Worm (Caenorhabditis elegans) whole organism, L3 larva: ENCODE results near the gene srsx-27.

Source experiments
- R02D3.7 ChIP-seq: fragments of 150-350 bp; optimal IDR thresholded peaks from 2 replicates; lab custom pipeline; 2014; ENCODE audit warnings: missing biosample characterization, missing genetic modification characterization
- ZK546.5 ChIP-seq: sonication (generic microtip); optimal IDR thresholded peaks from 2 replicates; lab custom pipeline; 2017; ENCODE audit warnings: missing biosample characterization, missing genetic modification characterization
- ama-1 ChIP-seq: fragments of 150-350 bp; optimal IDR thresholded peaks from 2 replicates; lab custom pipeline; 2018
- ceh-16 ChIP-seq: sonication (generic microtip); optimal IDR thresholded peaks from 2 replicates; lab custom pipeline; 2017; ENCODE audit warnings: missing biosample characterization, missing genetic modification characterization
- ceh-28 ChIP-seq: fragments of 150-350 bp; optimal IDR thresholded peaks from 2 replicates; lab custom pipeline; 2014; ENCODE audit warnings: missing biosample characterization, missing genetic modification reagents, missing genetic modification characterization
- ceh-82 ChIP-seq: fragments of 150-350 bp; optimal IDR thresholded peaks from 2 replicates; lab custom pipeline; 2014; ENCODE audit warnings: missing biosample characterization, missing genetic modification characterization
- ceh-9 ChIP-seq: sonication (generic microtip); optimal IDR thresholded peaks from 2 replicates; lab custom pipeline; 2018; ENCODE audit warnings: missing biosample characterization, missing genetic modification characterization
- daf-12 ChIP-seq: fragments of 150-350 bp; optimal IDR thresholded peaks from 2 replicates; lab custom pipeline; 2014; ENCODE audit warnings: missing biosample characterization, missing genetic modification reagents, missing genetic modification characterization
- egl-27 ChIP-seq: sonication (generic microtip); optimal IDR thresholded peaks from 4 replicates; lab custom pipeline; 2017; ENCODE audit warnings: missing biosample characterization, missing genetic modification reagents, missing genetic modification characterization
- egl-5 ChIP-seq: fragments of 150-350 bp; optimal IDR thresholded peaks from 2 replicates; lab custom pipeline; 2017; ENCODE audit warnings: missing biosample characterization, missing genetic modification reagents, missing genetic modification characterization, inconsistent platforms
- elt-1 ChIP-seq: fragments of 150-350 bp; optimal IDR thresholded peaks from 2 replicates; lab custom pipeline; 2014; ENCODE audit warnings: missing biosample characterization, missing genetic modification characterization
- elt-2 ChIP-seq: sonication (generic microtip); optimal IDR thresholded peaks from 2 replicates; lab custom pipeline; 2016; ENCODE audit warnings: missing genetic modification reagents, mild to moderate bottlenecking, missing genetic modification characterization, missing compliant biosample characterization
- elt-3 ChIP-seq, 3 experiments: fragments of 150-350 bp in 1 of 3; sonication (generic microtip) in 2 of 3; optimal IDR thresholded peaks; 2 replicates in 2 of 3; 4 replicates in 1 of 3; lab custom pipeline; 2014 to 2017; ENCODE audit warnings: missing biosample characterization in 3 of 3, missing genetic modification characterization in 3 of 3
- eor-1 ChIP-seq, 2 experiments: fragments of 150-350 bp; optimal IDR thresholded peaks; 2 replicates each; lab custom pipeline; 2014 to 2018; ENCODE audit warnings: missing biosample characterization in 2 of 2, missing genetic modification characterization in 2 of 2
- fkh-10 ChIP-seq: sonication (generic microtip); optimal IDR thresholded peaks from 2 replicates; lab custom pipeline; 2017; ENCODE audit warnings: missing biosample characterization, missing genetic modification reagents, missing genetic modification characterization
- fkh-2 ChIP-seq: fragments of 150-350 bp; optimal IDR thresholded peaks from 2 replicates; lab custom pipeline; 2014; ENCODE audit warnings: missing biosample characterization, missing genetic modification reagents, missing genetic modification characterization
- fos-1 ChIP-seq: fragments of 150-350 bp; optimal IDR thresholded peaks from 2 replicates; lab custom pipeline; 2014; ENCODE audit warnings: missing biosample characterization, missing genetic modification characterization
- hmg-11 ChIP-seq: sonication (generic microtip); optimal IDR thresholded peaks from 2 replicates; lab custom pipeline; 2016; ENCODE audit warnings: missing genetic modification characterization, missing compliant biosample characterization
- jun-1 ChIP-seq: fragments of 150-350 bp; optimal IDR thresholded peaks from 2 replicates; lab custom pipeline; 2014; ENCODE audit warnings: missing biosample characterization, missing genetic modification reagents, missing genetic modification characterization
- lin-15B ChIP-seq: fragments of 150-350 bp; optimal IDR thresholded peaks from 2 replicates; lab custom pipeline; 2014; ENCODE audit warnings: missing biosample characterization, missing genetic modification characterization
- lin-39 ChIP-seq: fragments of 150-350 bp; optimal IDR thresholded peaks from 2 replicates; lab custom pipeline; 2018; ENCODE audit warnings: missing biosample characterization, missing genetic modification reagents, missing genetic modification characterization
- lsy-12 ChIP-seq: sonication (generic microtip); optimal IDR thresholded peaks from 2 replicates; lab custom pipeline; 2016; ENCODE audit warnings: mild to moderate bottlenecking, missing genetic modification characterization, missing compliant biosample characterization
- mdl-1 ChIP-seq: fragments of 150-350 bp; optimal IDR thresholded peaks from 2 replicates; lab custom pipeline; 2014; ENCODE audit warnings: missing biosample characterization, missing genetic modification characterization
- mml-1 ChIP-seq: fragments of 150-350 bp; sonication (generic microtip); optimal IDR thresholded peaks from 3 replicates; lab custom pipeline; 2014; ENCODE audit warnings: missing biosample characterization, missing genetic modification characterization
- nfya-1 ChIP-seq: sonication (generic microtip); optimal IDR thresholded peaks from 2 replicates; lab custom pipeline; 2017; ENCODE audit warnings: missing genetic modification characterization, mild to moderate bottlenecking, missing compliant biosample characterization, antibody characterized with exemption, moderate library complexity; ENCODE audit not compliant: insufficient read depth
- nhr-11 ChIP-seq: fragments of 150-350 bp; optimal IDR thresholded peaks from 2 replicates; lab custom pipeline; 2014; ENCODE audit warnings: missing biosample characterization, missing genetic modification characterization
- nhr-12 ChIP-seq: fragments of 150-350 bp; optimal IDR thresholded peaks from 2 replicates; lab custom pipeline; 2014; ENCODE audit warnings: missing biosample characterization, missing genetic modification characterization
- nhr-23 ChIP-seq: fragments of 150-350 bp; optimal IDR thresholded peaks from 2 replicates; lab custom pipeline; 2014; ENCODE audit warnings: missing biosample characterization, missing genetic modification reagents, missing genetic modification characterization
- nhr-237 ChIP-seq: fragments of 150-350 bp; optimal IDR thresholded peaks from 2 replicates; lab custom pipeline; 2014; ENCODE audit warnings: missing biosample characterization, missing genetic modification characterization
- nhr-25 ChIP-seq: sonication (generic microtip); optimal IDR thresholded peaks from 2 replicates; lab custom pipeline; 2017; ENCODE audit warnings: missing biosample characterization, missing genetic modification characterization
- nhr-28 ChIP-seq: fragments of 150-350 bp; optimal IDR thresholded peaks from 2 replicates; lab custom pipeline; 2014; ENCODE audit warnings: missing biosample characterization, missing genetic modification characterization
- nhr-43 ChIP-seq: sonication (generic microtip); optimal IDR thresholded peaks from 2 replicates; lab custom pipeline; 2016; ENCODE audit warnings: mild to moderate bottlenecking, missing genetic modification characterization, missing compliant biosample characterization; ENCODE audit not compliant: poor library complexity, severe bottlenecking
- nhr-76 ChIP-seq: fragments of 150-350 bp; sonication (generic microtip); optimal IDR thresholded peaks from 5 replicates; lab custom pipeline; 2014; ENCODE audit warnings: missing biosample characterization, missing genetic modification characterization
- nhr-77 ChIP-seq: fragments of 150-350 bp; optimal IDR thresholded peaks from 2 replicates; lab custom pipeline; 2014; ENCODE audit warnings: missing biosample characterization, missing genetic modification characterization
- pha-4 ChIP-seq: fragments of 150-350 bp; optimal IDR thresholded peaks from 2 replicates; lab custom pipeline; 2014; ENCODE audit warnings: missing biosample characterization, missing genetic modification reagents, missing genetic modification characterization
- pqm-1 ChIP-seq: fragments of 150-350 bp; optimal IDR thresholded peaks from 2 replicates; lab custom pipeline; 2017; ENCODE audit warnings: missing biosample characterization, missing genetic modification characterization, inconsistent platforms
- sea-2 ChIP-seq: fragments of 150-350 bp; sonication (generic microtip); optimal IDR thresholded peaks from 4 replicates; lab custom pipeline; 2014; ENCODE audit warnings: missing biosample characterization, missing genetic modification reagents, missing genetic modification characterization
- skn-1 ChIP-seq: fragments of 150-350 bp; optimal IDR thresholded peaks from 2 replicates; lab custom pipeline; 2014; ENCODE audit warnings: missing biosample characterization, missing genetic modification characterization
- snpc-4 ChIP-seq: fragments of 150-350 bp; optimal IDR thresholded peaks from 2 replicates; lab custom pipeline; 2014; ENCODE audit warnings: missing biosample characterization, missing genetic modification characterization
- tbx-2 ChIP-seq: sonication (generic microtip); optimal IDR thresholded peaks from 2 replicates; lab custom pipeline; 2016; ENCODE audit warnings: mild to moderate bottlenecking, missing genetic modification characterization, missing compliant biosample characterization
- unc-39 ChIP-seq: sonication (generic microtip); optimal IDR thresholded peaks from 4 replicates; lab custom pipeline; 2017; ENCODE audit warnings: missing biosample characterization, missing genetic modification characterization
- unc-62 ChIP-seq: fragments of 150-350 bp; sonication (generic microtip); optimal IDR thresholded peaks from 4 replicates; lab custom pipeline; 2014; ENCODE audit warnings: missing biosample characterization, missing genetic modification reagents, missing genetic modification characterization
- zag-1 ChIP-seq: fragments of 150-350 bp; optimal IDR thresholded peaks from 2 replicates; lab custom pipeline; 2014; ENCODE audit warnings: missing biosample characterization, missing genetic modification characterization
- ztf-11 ChIP-seq: fragments of 150-350 bp; optimal IDR thresholded peaks from 2 replicates; lab custom pipeline; 2014; ENCODE audit warnings: missing biosample characterization, missing genetic modification characterization
- ztf-4 ChIP-seq: fragments of 150-350 bp; optimal IDR thresholded peaks from 2 replicates; lab custom pipeline; 2014; ENCODE audit warnings: missing biosample characterization, missing genetic modification characterization

Gene srsx-27

ce11 chrV:10168870-10169269 is 19.0 kb downstream of the srsx-27 start:
- TF ChIP-seq ztf-4 (tag; lab: Kevin White, UChicago), result no peak
- TF ChIP-seq, all 47 proteins: peak for 0

DNA sequence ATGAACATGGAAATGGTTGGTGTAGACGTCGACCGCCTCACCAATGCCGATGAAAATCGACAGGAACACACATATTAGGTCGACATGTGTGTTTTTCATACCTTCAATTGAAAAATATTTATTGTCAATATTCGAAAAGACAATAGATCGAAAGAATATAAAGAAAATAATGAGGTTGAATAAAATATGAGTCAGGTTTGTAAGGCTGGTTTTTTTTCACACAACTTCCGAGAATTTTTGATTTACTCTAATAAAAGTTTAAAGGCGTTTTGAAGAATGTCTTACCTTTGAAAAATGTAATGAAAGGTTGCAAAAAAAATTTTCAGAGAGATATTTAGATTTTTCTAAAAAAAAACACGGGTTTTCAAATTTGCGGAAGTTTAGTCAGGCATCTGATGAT is 23.8 kb downstream of the srsx-27 start, which contains the start of gene egl-3:
Gene egl-3, minus strand, starts transcription at position 101 of the 400 bp plus-strand sequence.
- no peak for TF ChIP-seq nhr-28 (tag; lab: Kevin White, UChicago)
- no peak for TF ChIP-seq elt-2
- no peak for TF ChIP-seq ceh-82 (tag; lab: Kevin White, UChicago)
- TF ChIP-seq sea-2 (GFP tag; lab: Kevin White, UChicago), result no peak
- no peak for TF ChIP-seq fkh-10 (GFP tag; lab: Kevin White, UChicago)
- no peak for TF ChIP-seq pha-4 (tag; lab: Kevin White, UChicago)
- TF ChIP-seq snpc-4, result no peak
- no peak for TF ChIP-seq skn-1
- TF ChIP-seq egl-27 (tag; lab: Kevin White, UChicago), result no peak
- TF ChIP-seq lin-15B, result no peak
- no peak for TF ChIP-seq nhr-11 (tag; lab: Kevin White, UChicago)

- TF ChIP-seq nhr-43 (tag; lab: Kevin White, UChicago), result no peak
- no peak for TF ChIP-seq nhr-28 (tag; lab: Kevin White, UChicago)
- TF ChIP-seq ztf-11 (tag; lab: Kevin White, UChicago), result no peak
- TF ChIP-seq jun-1, result no peak
- TF ChIP-seq lin-39, result peak; percentile 85
- peak; percentile 60 for TF ChIP-seq sea-2 (GFP tag; lab: Kevin White, UChicago)
- no peak for TF ChIP-seq nhr-237 (tag; lab: Kevin White, UChicago)
- TF ChIP-seq pqm-1 (tag; lab: Kevin White, UChicago), result no peak
- peak; percentile 98 for TF ChIP-seq nfya-1 (tag; lab: Kevin White, UChicago)
- no peak for TF ChIP-seq fos-1 (tag; lab: Kevin White, UChicago)
- TF ChIP-seq nhr-77 (tag; lab: Kevin White, UChicago), result no peak
- TF ChIP-seq eor-1 (tag; optimal IDR thresholded peaks at IDR 0.05; lab: Kevin White, UChicago), result no peak
- TF ChIP-seq lin-15B, result peak; percentile 47
- TF ChIP-seq hmg-11 (tag; lab: Kevin White, UChicago), result peak; percentile 91
- TF ChIP-seq nhr-23 (tag; lab: Kevin White, UChicago), result no peak
- TF ChIP-seq nhr-25 (tag; lab: Kevin White, UChicago), result no peak
- TF ChIP-seq ceh-16 (tag; lab: Kevin White, UChicago), result no peak
- no peak for TF ChIP-seq R02D3.7 (tag; lab: Kevin White, UChicago)
- peak; percentile 66 for TF ChIP-seq unc-62 (GFP tag; lab: Kevin White, UChicago)
- no peak for TF ChIP-seq elt-3 (tag; optimal IDR thresholded peaks at IDR 0.05; lab: Kevin White, UChicago)
- peak; percentile 72 for TF ChIP-seq tbx-2 (tag; lab: Kevin White, UChicago)
- no peak for TF ChIP-seq fkh-2 (tag; lab: Kevin White, UChicago)
- TF ChIP-seq zag-1 (tag; lab: Kevin White, UChicago), result peak; percentile 69
- peak; percentile 57 for TF ChIP-seq lsy-12 (tag; lab: Kevin White, UChicago)
- peak; percentile 36 for TF ChIP-seq egl-5 (tag; lab: Kevin White, UChicago)
- TF ChIP-seq daf-12 (tag; lab: Kevin White, UChicago), result no peak
- no peak for TF ChIP-seq ceh-9
- no peak for TF ChIP-seq skn-1
- TF ChIP-seq fkh-10 (GFP tag; lab: Kevin White, UChicago), result peak; percentile 95
- TF ChIP-seq ztf-4 (tag; lab: Kevin White, UChicago), result no peak
- peak; percentile 35 for TF ChIP-seq snpc-4
- TF ChIP-seq elt-1 (tag; lab: Kevin White, UChicago), result peak; percentile 55
- TF ChIP-seq ZK546.5 (tag; lab: Kevin White, UChicago), result no peak
- peak; percentile 79 for TF ChIP-seq nhr-11 (tag; lab: Kevin White, UChicago)
- TF ChIP-seq unc-39 (tag; lab: Kevin White, UChicago), result no peak
- TF ChIP-seq nhr-12 (tag; lab: Kevin White, UChicago), result no peak
- no peak for TF ChIP-seq nhr-76
- no peak for TF ChIP-seq ama-1 (lab: Kevin White, UChicago)
- peak; percentile 88 for TF ChIP-seq ceh-28 (tag; lab: Kevin White, UChicago)
- peak; percentile 10 for TF ChIP-seq mdl-1 (tag; lab: Kevin White, UChicago)
- no peak for TF ChIP-seq mml-1
Observed at ce11 chrV:10174632-10175075, 24.8 kb downstream of the srsx-27 start.
